Fruit fly (Drosophila melanogaster) whole organism: ENCODE results near the gene AP-2alpha.

ENCODE experiments used
- CG8478 ChIP-seq: fragments of >200 bp; optimal IDR thresholded peaks from 2 replicates; lab custom pipeline; 2018; ENCODE audit warnings: inconsistent platforms
- Dll ChIP-seq: fragments of >200 bp; optimal IDR thresholded peaks from 2 replicates; lab custom pipeline; 2017
- EcR ChIP-seq, 2 experiments: fragments of >200 bp; optimal IDR thresholded peaks; 2 replicates each; lab custom pipeline; 2017; ENCODE audit warnings: missing biosample characterization in 2 of 2, missing genetic modification characterization in 2 of 2, missing genetic modification reagents in 2 of 2
- pan ChIP-seq: fragments of >200 bp; optimal IDR thresholded peaks from 2 replicates; lab custom pipeline; 2017
- psq ChIP-seq: fragments of >200 bp; optimal IDR thresholded peaks from 2 replicates; lab custom pipeline; 2017
- usp ChIP-seq: fragments of >200 bp; optimal IDR thresholded peaks from 2 replicates; lab custom pipeline; 2017; ENCODE audit warnings: missing biosample characterization, missing genetic modification characterization, mixed read lengths

dm6 chr2L:428380-428989, 13.9 kb upstream of the AP-2alpha start:
- TF ChIP-seq pan: no peak
- no peak for TF ChIP-seq EcR (GFP tag; optimal IDR thresholded peaks at IDR 0.05; lab: Kevin White, UChicago)
- TF ChIP-seq CG8478: no peak
- no peak for TF ChIP-seq Dll (lab: Kevin White, UChicago)
- no peak for TF ChIP-seq psq (lab: Kevin White, UChicago)
- TF ChIP-seq usp (GFP tag; lab: Kevin White, UChicago): no peak
